Fruit fly (Drosophila melanogaster) S2 (cell line): ENCODE measurements around the gene CG11069.

Experiments used
- CG8478 ChIP-seq: fragments of >200 bp; optimal IDR thresholded peaks from 2 replicates; lab custom pipeline; 2018
- CTCF ChIP-seq, 2 experiments: fragments of >200 bp; optimal IDR thresholded peaks; 2 replicates each; lab custom pipeline; 2018

dm6 chr3R:24851429-24851828 lies 43.1 kb upstream of the CG11069 start, which contains the start of gene Nct:
- TF ChIP-seq CTCF (optimal IDR thresholded peaks at IDR 0.05; lab: Kevin White, UChicago) (no peak), CG8478 (lab: Kevin White, UChicago) (no peak)
